Fruit fly (Drosophila melanogaster) whole organism, embryonic: ENCODE data around the gene CG7183.

Source experiments
- B-H1 ChIP-seq: fragments of 200-800 bp; sonication (Bioruptor generic); IDR thresholded peaks from 3 replicates; pipeline ENCODE4 v1.3.6; 2022; ENCODE audit warnings: missing biosample characterization, missing genetic modification characterization
- CG11085 ChIP-seq: fragments of 200-800 bp; sonication (Bioruptor generic); IDR thresholded peaks from 2 replicates; pipeline ENCODE4 v1.3.6; 2022; ENCODE audit warnings: missing biosample characterization, missing genetic modification characterization
- CG11696 ChIP-seq: fragments of 200-800 bp; sonication (Bioruptor generic); IDR thresholded peaks from 2 replicates; pipeline ENCODE4 v1.3.6; 2022; ENCODE audit warnings: missing biosample characterization, missing genetic modification characterization
- CG12155 ChIP-seq: fragments of 200-800 bp; sonication (Bioruptor generic); optimal IDR thresholded peaks from 3 replicates; lab custom pipeline; 2016; ENCODE audit warnings: missing biosample characterization, missing genetic modification characterization
- CG13775 ChIP-seq: fragments of 200-800 bp; sonication (Bioruptor generic); optimal IDR thresholded peaks from 3 replicates; lab custom pipeline; 2017; ENCODE audit warnings: missing biosample characterization, mild to moderate bottlenecking, missing genetic modification characterization
- CG14965 ChIP-seq: fragments of 200-800 bp; sonication (Bioruptor generic); optimal IDR thresholded peaks from 2 replicates; lab custom pipeline; 2016; ENCODE audit warnings: missing biosample characterization, missing genetic modification characterization, borderline replicate concordance
- CG16779 ChIP-seq: fragments of 200-800 bp; sonication (Bioruptor generic); IDR thresholded peaks from 2 replicates; pipeline ENCODE4 v1.3.6; 2022; ENCODE audit warnings: missing biosample characterization, missing genetic modification characterization
- CG17328 ChIP-seq: fragments of 200-800 bp; sonication (Bioruptor generic); IDR thresholded peaks from 2 replicates; pipeline ENCODE4 v1.3.6; 2022; ENCODE audit warnings: missing biosample characterization, missing genetic modification characterization
- CG17359 ChIP-seq: fragments of 200-800 bp; sonication (Bioruptor generic); optimal IDR thresholded peaks from 3 replicates; lab custom pipeline; 2018; ENCODE audit warnings: missing biosample characterization, mild to moderate bottlenecking, missing genetic modification characterization, moderate library complexity
- CG18011 ChIP-seq: fragments of 200-800 bp; sonication (Bioruptor generic); optimal IDR thresholded peaks from 2 replicates; lab custom pipeline; 2017; ENCODE audit warnings: missing biosample characterization, missing genetic modification characterization, mild to moderate bottlenecking, moderate library complexity, missing genotype
- CG34224 ChIP-seq: fragments of 200-800 bp; sonication (Bioruptor generic); IDR thresholded peaks from 3 replicates; pipeline ENCODE4 v1.3.6; 2022; ENCODE audit warnings: missing biosample characterization, missing genetic modification characterization; ENCODE audit not compliant: partially characterized antibody
- CG4617 ChIP-seq: fragments of 200-800 bp; sonication (Bioruptor generic); optimal IDR thresholded peaks from 3 replicates; lab custom pipeline; 2016; ENCODE audit warnings: missing biosample characterization, missing genetic modification characterization, borderline replicate concordance
- CG6272 ChIP-seq: fragments of 200-800 bp; sonication (Bioruptor generic); IDR thresholded peaks from 2 replicates; pipeline ENCODE4 v1.3.6; 2022; ENCODE audit warnings: missing biosample characterization, missing genetic modification characterization
- CG8359 ChIP-seq: fragments of 200-800 bp; sonication (Bioruptor generic); optimal IDR thresholded peaks from 2 replicates; lab custom pipeline; 2017; ENCODE audit warnings: missing biosample characterization, mild to moderate bottlenecking, missing genetic modification characterization, borderline replicate concordance
- CG9817 ChIP-seq: fragments of 200-800 bp; sonication (Bioruptor generic); optimal IDR thresholded peaks from 2 replicates; lab custom pipeline; 2018; ENCODE audit warnings: missing biosample characterization, mild to moderate bottlenecking, missing genetic modification characterization, moderate library complexity
- Dip3 ChIP-seq: fragments of 200-800 bp; sonication (Bioruptor generic); optimal IDR thresholded peaks from 3 replicates; lab custom pipeline; 2016; ENCODE audit warnings: missing biosample characterization, missing genetic modification characterization
- H15 ChIP-seq: fragments of 200-800 bp; sonication (Bioruptor generic); IDR thresholded peaks from 3 replicates; pipeline ENCODE4 v1.3.6; 2022; ENCODE audit warnings: missing biosample characterization, missing genetic modification characterization
- Hr78 ChIP-seq, 2 experiments: fragments of 200-800 bp in 1 of 2; fragments of >200 bp in 1 of 2; sonication (Bioruptor generic) in 1 of 2; optimal IDR thresholded peaks; 2 replicates each; lab custom pipeline; 2017 to 2019; ENCODE audit warnings: missing biosample characterization in 2 of 2, missing genetic modification characterization in 2 of 2, mild to moderate bottlenecking in 1 of 2, moderate library complexity in 1 of 2
- Hsf ChIP-seq: fragments of 200-800 bp; sonication (Bioruptor generic); optimal IDR thresholded peaks from 3 replicates; lab custom pipeline; 2016; ENCODE audit warnings: missing biosample characterization, missing genetic modification characterization
- Lpt ChIP-seq: fragments of >200 bp; optimal IDR thresholded peaks from 2 replicates; lab custom pipeline; 2018; ENCODE audit warnings: missing biosample characterization, missing genetic modification characterization
- Rfx ChIP-seq: fragments of 200-800 bp; sonication (Bioruptor generic); IDR thresholded peaks from 2 replicates; pipeline ENCODE4 v1.3.6; 2022; ENCODE audit warnings: missing biosample characterization, missing genetic modification characterization
- Rx ChIP-seq: fragments of 200-800 bp; sonication (Bioruptor generic); IDR thresholded peaks from 2 replicates; pipeline ENCODE4 v1.3.6; 2022; ENCODE audit warnings: missing biosample characterization, missing genetic modification characterization
- bab2 ChIP-seq: fragments of 200-800 bp; sonication (Bioruptor generic); optimal IDR thresholded peaks from 2 replicates; lab custom pipeline; 2016; ENCODE audit warnings: missing biosample characterization, missing genetic modification characterization
- chm ChIP-seq: fragments of 200-800 bp; sonication (Bioruptor generic); IDR thresholded peaks from 2 replicates; pipeline ENCODE4 v1.3.6; 2022; ENCODE audit warnings: missing biosample characterization, missing genetic modification characterization
- croc ChIP-seq: fragments of 200-800 bp; sonication (Bioruptor generic); conservative IDR thresholded peaks from 3 replicates; pipeline ENCODE4 v1.3.6; 2022; ENCODE audit warnings: missing biosample characterization, missing genetic modification characterization
- gcm2 ChIP-seq: fragments of 200-800 bp; sonication (Bioruptor generic); optimal IDR thresholded peaks from 2 replicates; lab custom pipeline; 2016; ENCODE audit warnings: missing biosample characterization, missing genetic modification characterization
- gt ChIP-seq: fragments of 200-800 bp; sonication (Bioruptor generic); IDR thresholded peaks from 2 replicates; pipeline ENCODE4 v1.3.6; 2022; ENCODE audit warnings: missing biosample characterization, missing genetic modification characterization
- jing ChIP-seq: fragments of 200-800 bp; sonication (Bioruptor generic); optimal IDR thresholded peaks from 2 replicates; lab custom pipeline; 2018; ENCODE audit warnings: missing biosample characterization, mild to moderate bottlenecking, missing genetic modification characterization
- kah ChIP-seq: fragments of 200-800 bp; sonication (Bioruptor generic); optimal IDR thresholded peaks from 2 replicates; lab custom pipeline; 2018; ENCODE audit warnings: missing biosample characterization, mild to moderate bottlenecking, missing genetic modification characterization
- lab ChIP-seq: fragments of 200-800 bp; sonication (Bioruptor generic); optimal IDR thresholded peaks from 3 replicates; lab custom pipeline; 2017; ENCODE audit warnings: missing biosample characterization, missing genetic modification characterization, mild to moderate bottlenecking, moderate library complexity, missing genetic modification reagents
- lmd ChIP-seq: fragments of 200-800 bp; sonication (Bioruptor generic); IDR thresholded peaks from 2 replicates; pipeline ENCODE4 v1.3.6; 2022; ENCODE audit warnings: missing biosample characterization, missing genetic modification characterization
- mld ChIP-seq: fragments of 200-800 bp; sonication (Bioruptor generic); IDR thresholded peaks from 3 replicates; pipeline ENCODE4 v1.3.6; 2022; ENCODE audit warnings: missing biosample characterization, missing genetic modification characterization; ENCODE audit not compliant: partially characterized antibody
- nom ChIP-seq: fragments of 200-800 bp; sonication (Bioruptor generic); optimal IDR thresholded peaks from 2 replicates; lab custom pipeline; 2017; ENCODE audit warnings: missing biosample characterization, missing genetic modification characterization, mild to moderate bottlenecking, moderate library complexity, missing genetic modification reagents
- oc ChIP-seq: fragments of 200-800 bp; sonication (Bioruptor generic); optimal IDR thresholded peaks from 2 replicates; lab custom pipeline; 2018; ENCODE audit warnings: missing biosample characterization, mild to moderate bottlenecking, missing genetic modification characterization, moderate library complexity
- odd ChIP-seq: fragments of 200-800 bp; sonication (Bioruptor generic); optimal IDR thresholded peaks from 2 replicates; lab custom pipeline; 2017; ENCODE audit warnings: missing biosample characterization, mild to moderate bottlenecking, missing genetic modification characterization
- pfk ChIP-seq: fragments of 200-800 bp; sonication (Bioruptor generic); optimal IDR thresholded peaks from 2 replicates; lab custom pipeline; 2018; ENCODE audit warnings: missing biosample characterization, mild to moderate bottlenecking, missing genetic modification characterization, moderate library complexity
- pho ChIP-seq: fragments of 200-800 bp; sonication (Bioruptor generic); optimal IDR thresholded peaks from 2 replicates; lab custom pipeline; 2016; ENCODE audit warnings: missing biosample characterization, missing genetic modification characterization
- phol ChIP-seq: fragments of 200-800 bp; sonication (Bioruptor generic); optimal IDR thresholded peaks from 3 replicates; lab custom pipeline; 2018; ENCODE audit warnings: missing biosample characterization, mild to moderate bottlenecking, missing genetic modification characterization, moderate library complexity
- ranshi ChIP-seq: fragments of 200-800 bp; sonication (Bioruptor generic); IDR thresholded peaks from 2 replicates; pipeline ENCODE4 v1.3.6; 2022; ENCODE audit warnings: missing biosample characterization, missing genetic modification characterization
- row ChIP-seq: fragments of 200-800 bp; sonication (Bioruptor generic); IDR thresholded peaks from 3 replicates; pipeline ENCODE4 v1.3.6; 2022; ENCODE audit warnings: missing biosample characterization, missing genetic modification characterization
- run ChIP-seq: fragments of 200-800 bp; sonication (Bioruptor generic); optimal IDR thresholded peaks from 3 replicates; lab custom pipeline; 2018; ENCODE audit warnings: missing biosample characterization, mild to moderate bottlenecking, missing genetic modification characterization
- salm ChIP-seq: fragments of 200-800 bp; sonication (Bioruptor generic); optimal IDR thresholded peaks from 2 replicates; lab custom pipeline; 2018; ENCODE audit warnings: missing biosample characterization, mild to moderate bottlenecking, missing genetic modification characterization
- seq ChIP-seq: fragments of 200-800 bp; sonication (Bioruptor generic); IDR thresholded peaks from 2 replicates; pipeline ENCODE4 v1.3.6; 2022; ENCODE audit warnings: missing biosample characterization, missing genetic modification characterization
- slbo ChIP-seq: fragments of 200-800 bp; sonication (Bioruptor generic); IDR thresholded peaks from 2 replicates; pipeline ENCODE4 v1.3.6; 2022; ENCODE audit warnings: missing biosample characterization, missing genetic modification characterization
- so ChIP-seq: fragments of 200-800 bp; sonication (Bioruptor generic); IDR thresholded peaks from 3 replicates; pipeline ENCODE4 v1.3.6; 2022; ENCODE audit warnings: missing biosample characterization, missing genetic modification characterization
- sr ChIP-seq: fragments of 200-800 bp; sonication (Bioruptor generic); IDR thresholded peaks from 3 replicates; pipeline ENCODE4 v1.3.6; 2022; ENCODE audit warnings: missing biosample characterization, missing genetic modification characterization
- tio ChIP-seq: fragments of 200-800 bp; sonication (Bioruptor generic); optimal IDR thresholded peaks from 2 replicates; lab custom pipeline; 2017; ENCODE audit warnings: missing biosample characterization, missing genetic modification characterization, inconsistent platforms
- tna ChIP-seq: fragments of 200-800 bp; sonication (Bioruptor generic); IDR thresholded peaks from 2 replicates; pipeline ENCODE4 v1.3.6; 2022; ENCODE audit warnings: missing biosample characterization, missing genetic modification characterization; ENCODE audit not compliant: partially characterized antibody
- wor ChIP-seq: fragments of 200-800 bp; sonication (Bioruptor generic); IDR thresholded peaks from 2 replicates; pipeline ENCODE4 v1.3.6; 2022; ENCODE audit warnings: missing biosample characterization, missing genetic modification characterization

The CG7183 gene

dm6 chr3R:18242089-18242955 is 21.8 kb upstream of the CG7183 start, which contains the start of the genes CG7156 and 14-3-3epsilon (continued):
- peak; percentile 45 for TF ChIP-seq CG18011
- TF ChIP-seq CG17359 (tag; lab: Kevin White, UChicago): peak; percentile 41
- no peak for TF ChIP-seq croc (GFP tag; lab: Robert Waterston, UW)
- peak; percentile 40 for TF ChIP-seq CG4617
- no peak for TF ChIP-seq gt (GFP tag; lab: Robert Waterston, UW)
- peak; percentile 43 for TF ChIP-seq Hsf (GFP tag; lab: Kevin White, UChicago)
- TF ChIP-seq Dip3: no peak
- TF ChIP-seq phol: peak; percentile 82
- TF ChIP-seq ranshi: peak; percentile 50; the same call in 1 of the 2 replicates
- no peak for TF ChIP-seq CG14965 (GFP tag; lab: Kevin White, UChicago)
- peak; percentile 42 for TF ChIP-seq lab (GFP tag; lab: Kevin White, UChicago)
- peak; percentile 18; the same call in 1 of the 3 replicates for TF ChIP-seq CG34224 (GFP tag; lab: Robert Waterston, UW)
- TF ChIP-seq CG8359 (GFP tag; lab: Kevin White, UChicago): no peak
- TF ChIP-seq CG9817 (tag; lab: Kevin White, UChicago): no peak
- TF ChIP-seq jing (GFP tag; lab: Kevin White, UChicago): no peak
- peak; percentile 69 for TF ChIP-seq CG17328 (GFP tag; lab: Robert Waterston, UW)
- TF ChIP-seq CG11085 (GFP tag; lab: Robert Waterston, UW): no peak
- peak; percentile 7 for TF ChIP-seq pfk (GFP tag; lab: Kevin White, UChicago)
- no peak for TF ChIP-seq CG6272 (GFP tag; lab: Robert Waterston, UW)
- TF ChIP-seq lmd (GFP tag; lab: Robert Waterston, UW): no peak
- peak; percentile 57 for TF ChIP-seq CG12155 (GFP tag; lab: Kevin White, UChicago)
- TF ChIP-seq sr (GFP tag; lab: Robert Waterston, UW): no peak
- TF ChIP-seq gcm2: no peak
- no peak for TF ChIP-seq tna (GFP tag; lab: Robert Waterston, UW)
- TF ChIP-seq seq (GFP tag; lab: Robert Waterston, UW): peak; percentile 36; the same call in 1 of the 2 replicates
- peak; percentile 65 for TF ChIP-seq slbo (GFP tag; lab: Robert Waterston, UW)
- peak; percentile 41 for TF ChIP-seq nom (GFP tag; lab: Kevin White, UChicago)
- TF ChIP-seq H15 (GFP tag; lab: Robert Waterston, UW): 0 out of 3 replicates have a peak, but pooled peaks have one; percentile 15
- peak; percentile 42 for TF ChIP-seq CG13775
- no peak for TF ChIP-seq CG16779
- TF ChIP-seq run (tag; lab: Kevin White, UChicago): no peak
- peak; percentile 55; the same call in 2 of the 3 replicates for TF ChIP-seq so
- peak; percentile 39 for TF ChIP-seq bab2 (GFP tag; lab: Kevin White, UChicago)
- TF ChIP-seq mld (GFP tag; lab: Robert Waterston, UW): 0 out of 3 replicates have a peak, but pooled peaks have one; percentile 26
- TF ChIP-seq row (GFP tag; lab: Robert Waterston, UW): peak; percentile 35
- no peak for TF ChIP-seq Hr78 (GFP tag; optimal IDR thresholded peaks at IDR 0.05; lab: Kevin White, UChicago)
- TF ChIP-seq CG11696 (GFP tag; lab: Robert Waterston, UW): no peak
- TF ChIP-seq salm (tag; lab: Kevin White, UChicago): peak; percentile 28
- TF ChIP-seq tio (GFP tag; lab: Kevin White, UChicago): no peak
- TF ChIP-seq Lpt (GFP tag; lab: Kevin White, UChicago): no peak
- no peak for TF ChIP-seq wor (GFP tag; lab: Robert Waterston, UW)
- peak; percentile 8 for TF ChIP-seq oc
- no peak; the same call in 2 of the 3 replicates for TF ChIP-seq B-H1 (GFP tag; lab: Robert Waterston, UW)
- TF ChIP-seq Rfx: peak; percentile 38
- peak; percentile 26 for TF ChIP-seq odd (GFP tag; lab: Kevin White, UChicago)
- TF ChIP-seq Rx: no peak
- no peak for TF ChIP-seq kah
- peak; percentile 13 for TF ChIP-seq pho (GFP tag; lab: Kevin White, UChicago)
- peak; percentile 77 for TF ChIP-seq chm
